Worm (Caenorhabditis elegans) whole organism, midembryonic: Measurements from ENCODE around the gene clec-48.

Experiments used
- T22C8.4 ChIP-seq: fragments of 200-800 bp; sonication (Bioruptor generic); IDR thresholded peaks from 2 replicates; pipeline ENCODE4 v1.3.6; 2022; ENCODE audit warnings: missing genetic modification characterization, missing compliant biosample characterization
- cog-1 ChIP-seq: sonication (generic microtip); optimal IDR thresholded peaks from 2 replicates; lab custom pipeline; 2016; ENCODE audit warnings: missing genetic modification characterization, missing compliant biosample characterization
- flt-1 ChIP-seq: fragments of 200-800 bp; sonication (Bioruptor generic); IDR thresholded peaks from 2 replicates; pipeline ENCODE4 v1.3.6; 2022; ENCODE audit warnings: missing genetic modification characterization, missing compliant biosample characterization
- klf-2 ChIP-seq: fragments of 200-800 bp; sonication (Bioruptor generic); conservative IDR thresholded peaks from 2 replicates; pipeline ENCODE4 v1.3.6; 2022; ENCODE audit warnings: missing genetic modification reagents, missing genetic modification characterization, missing compliant biosample characterization
- med-1 ChIP-seq: sonication (generic microtip); optimal IDR thresholded peaks from 2 replicates; lab custom pipeline; 2017; ENCODE audit warnings: missing genetic modification characterization, mild to moderate bottlenecking, missing compliant biosample characterization, antibody characterized with exemption, missing genetic modification reagents; ENCODE audit not compliant: insufficient read depth
- ref-1 ChIP-seq: fragments of 200-800 bp; sonication (Bioruptor generic); conservative IDR thresholded peaks from 2 replicates; pipeline ENCODE4 v1.3.6; 2022; ENCODE audit warnings: missing genetic modification reagents, missing genetic modification characterization, missing compliant biosample characterization
- tab-1 ChIP-seq: fragments of 200-800 bp; sonication (Bioruptor generic); IDR thresholded peaks from 2 replicates; pipeline ENCODE4 v1.3.6; 2022; ENCODE audit warnings: missing genetic modification characterization, missing compliant biosample characterization
- ztf-23 ChIP-seq: fragments of 200-800 bp; sonication (Bioruptor generic); IDR thresholded peaks from 2 replicates; pipeline ENCODE4 v1.3.6; 2022; ENCODE audit warnings: missing genetic modification reagents, missing genetic modification characterization, missing compliant biosample characterization
- ztf-29 ChIP-seq: fragments of 200-800 bp; sonication (Bioruptor generic); IDR thresholded peaks from 2 replicates; pipeline ENCODE4 v1.3.6; 2022; ENCODE audit warnings: missing genetic modification reagents, missing genetic modification characterization, missing compliant biosample characterization

The clec-48 gene

DNA sequence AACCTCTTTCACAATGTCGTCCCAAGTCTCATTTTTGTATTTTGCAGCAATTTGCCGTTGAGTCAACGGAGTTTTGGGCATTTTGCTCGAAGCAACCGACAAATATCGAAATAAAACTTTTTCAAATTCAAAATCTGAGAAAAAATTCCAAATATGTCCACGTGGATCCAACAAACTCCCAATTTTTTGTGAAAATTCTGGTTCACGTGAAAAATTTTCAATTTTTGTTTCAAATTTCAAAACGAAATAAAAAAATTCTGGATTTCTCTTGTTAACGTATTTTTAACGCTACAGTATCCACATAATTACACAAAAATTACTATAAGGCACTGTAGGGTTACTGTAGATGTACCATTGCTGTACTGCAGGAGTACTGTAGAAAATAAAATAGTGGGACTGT, 3.4 kb downstream of the clec-48 start, which contains the start of gene C14A6.13:
C14A6.13 (minus strand) TSS at position 101 of the 400 bp plus-strand sequence.
- TF ChIP-seq ztf-29 (GFP tag; lab: Robert Waterston, UW) (no peak), med-1 (GFP tag; lab: Kevin White, UChicago) (no peak), klf-2 (no peak), cog-1 (no peak), T22C8.4 (GFP tag; lab: Robert Waterston, UW) (no peak), ref-1 (no peak), flt-1 (GFP tag; lab: Robert Waterston, UW) (no peak), tab-1 (no peak), ztf-23 (GFP tag; lab: Robert Waterston, UW) (no peak)

ce11 chrV:18162568-18162967, 4.7 kb downstream of the clec-48 start, which contains the start of gene C14A6.12:
TSS of gene C14A6.12 (minus strand) at chrV:18162668.
- no peak for TF ChIP-seq klf-2
- TF ChIP-seq T22C8.4 (GFP tag; lab: Robert Waterston, UW) = no peak
- TF ChIP-seq ztf-23 (GFP tag; lab: Robert Waterston, UW) = no peak
- no peak for TF ChIP-seq flt-1 (GFP tag; lab: Robert Waterston, UW)
- no peak for TF ChIP-seq tab-1
- TF ChIP-seq ref-1 = no peak
- no peak for TF ChIP-seq cog-1
- TF ChIP-seq med-1 (GFP tag; lab: Kevin White, UChicago) = no peak
- no peak for TF ChIP-seq ztf-29 (GFP tag; lab: Robert Waterston, UW)

DNA sequence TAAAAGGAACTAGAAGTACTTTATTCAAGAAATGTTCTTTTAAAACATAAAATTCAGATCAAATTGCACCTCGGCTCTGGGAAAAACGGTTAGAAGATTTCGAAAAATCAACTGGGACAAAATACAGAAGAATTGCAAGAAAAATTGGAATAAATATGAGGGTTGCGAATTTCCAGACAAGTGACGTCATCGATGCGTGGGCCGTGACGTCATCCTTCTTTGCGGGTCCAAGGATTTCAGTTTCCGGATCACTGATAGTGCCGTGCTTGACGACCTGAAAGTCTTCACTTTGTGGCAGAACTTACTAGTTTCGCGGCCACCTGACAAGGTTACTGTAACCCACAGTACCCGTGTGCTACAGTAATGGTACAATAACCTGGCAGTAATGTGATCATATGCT, 5.6 kb downstream of the clec-48 start:
- TF ChIP-seq ref-1 = no peak
- TF ChIP-seq ztf-29 (GFP tag; lab: Robert Waterston, UW) = no peak
- TF ChIP-seq ztf-23 (GFP tag; lab: Robert Waterston, UW) = no peak
- TF ChIP-seq cog-1 = no peak
- TF ChIP-seq T22C8.4 (GFP tag; lab: Robert Waterston, UW) = no peak
- TF ChIP-seq flt-1 (GFP tag; lab: Robert Waterston, UW) = no peak

DNA sequence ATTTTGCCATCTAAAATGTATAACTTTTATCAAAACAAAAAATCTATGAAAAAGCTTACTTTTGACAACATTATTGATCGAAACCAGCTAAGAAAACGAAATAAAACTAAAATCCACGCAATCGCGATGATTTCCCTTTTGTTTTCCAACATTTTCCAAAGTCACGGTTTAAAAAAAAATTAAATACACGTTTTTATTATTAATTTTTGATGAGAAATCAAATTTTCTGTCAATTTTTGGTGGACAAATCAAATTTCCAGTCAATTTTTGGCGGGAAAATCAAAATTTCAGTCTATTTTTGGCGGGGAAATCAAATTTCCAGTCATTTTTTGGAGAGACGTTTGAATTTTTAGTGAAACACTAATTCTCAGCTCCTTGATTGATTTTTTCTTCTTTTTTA, 6.9 kb downstream of the clec-48 start, which contains the start of gene C14A6.5:
C14A6.5 (minus strand) TSS at position 101 of the 400 bp plus-strand sequence.
- TF ChIP-seq klf-2 (no peak), flt-1 (GFP tag; lab: Robert Waterston, UW) (no peak), ztf-29 (GFP tag; lab: Robert Waterston, UW) (no peak), ref-1 (no peak), med-1 (GFP tag; lab: Kevin White, UChicago) (no peak), tab-1 (no peak), ztf-23 (GFP tag; lab: Robert Waterston, UW) (no peak), T22C8.4 (GFP tag; lab: Robert Waterston, UW) (no peak), cog-1 (no peak)

- TF ChIP-seq flt-1 (GFP tag; lab: Robert Waterston, UW) (no peak), T22C8.4 (GFP tag; lab: Robert Waterston, UW) (no peak), ztf-29 (GFP tag; lab: Robert Waterston, UW) (no peak), cog-1 (no peak), klf-2 (no peak), tab-1 (no peak), med-1 (GFP tag; lab: Kevin White, UChicago) (no peak), ref-1 (no peak)
These were observed 9.3 kb downstream of the clec-48 start, which contains the start of gene C14A6.6 for ce11 chrV:18167161-18167560. TSS of gene C14A6.6 (minus strand) at chrV:18167261.

ce11 chrV:18168266-18168665, 10.4 kb downstream of the clec-48 start, which contains the start of gene C14A6.7:
TSS of gene C14A6.7 (minus strand) at chrV:18168366.
- TF ChIP-seq tab-1 = no peak
- TF ChIP-seq ztf-29 (GFP tag; lab: Robert Waterston, UW) = no peak
- TF ChIP-seq cog-1 = no peak
- TF ChIP-seq flt-1 (GFP tag; lab: Robert Waterston, UW) = no peak
- no peak for TF ChIP-seq med-1 (GFP tag; lab: Kevin White, UChicago)
- TF ChIP-seq ref-1 = no peak
- no peak for TF ChIP-seq T22C8.4 (GFP tag; lab: Robert Waterston, UW)
- no peak for TF ChIP-seq klf-2
- TF ChIP-seq ztf-23 (GFP tag; lab: Robert Waterston, UW) = no peak

ce11 chrV:18171568-18171967, 13.7 kb downstream of the clec-48 start, which contains the start of gene C14A6.8:
TSS of gene C14A6.8 (minus strand) at chrV:18171668.
- TF ChIP-seq med-1 (GFP tag; lab: Kevin White, UChicago) (no peak), flt-1 (GFP tag; lab: Robert Waterston, UW) (no peak), ztf-23 (GFP tag; lab: Robert Waterston, UW) (no peak), ztf-29 (GFP tag; lab: Robert Waterston, UW) (no peak), ref-1 (no peak), cog-1 (no peak), klf-2 (no peak), tab-1 (no peak), T22C8.4 (GFP tag; lab: Robert Waterston, UW) (no peak)

ce11 chrV:18174951-18175350, 17.1 kb downstream of the clec-48 start:
- 0 out of 2 replicates have a peak, but pooled peaks have one; percentile 28 for TF ChIP-seq T22C8.4 (GFP tag; lab: Robert Waterston, UW)
- TF ChIP-seq ztf-23 (GFP tag; lab: Robert Waterston, UW) = 0 out of 2 replicates have a peak, but pooled peaks have one; percentile 47

- TF ChIP-seq ref-1 (no peak), flt-1 (GFP tag; lab: Robert Waterston, UW) (no peak), klf-2 (no peak), ztf-23 (GFP tag; lab: Robert Waterston, UW) (no peak), ztf-29 (GFP tag; lab: Robert Waterston, UW) (no peak), T22C8.4 (GFP tag; lab: Robert Waterston, UW) (no peak), med-1 (GFP tag; lab: Kevin White, UChicago) (no peak), tab-1 (no peak)
These were observed 20.8 kb downstream of the clec-48 start, which contains the start of gene C31G12.4 for ce11 chrV:18178659-18179058. TSS of gene C31G12.4 (minus strand) at chrV:18178759.

DNA sequence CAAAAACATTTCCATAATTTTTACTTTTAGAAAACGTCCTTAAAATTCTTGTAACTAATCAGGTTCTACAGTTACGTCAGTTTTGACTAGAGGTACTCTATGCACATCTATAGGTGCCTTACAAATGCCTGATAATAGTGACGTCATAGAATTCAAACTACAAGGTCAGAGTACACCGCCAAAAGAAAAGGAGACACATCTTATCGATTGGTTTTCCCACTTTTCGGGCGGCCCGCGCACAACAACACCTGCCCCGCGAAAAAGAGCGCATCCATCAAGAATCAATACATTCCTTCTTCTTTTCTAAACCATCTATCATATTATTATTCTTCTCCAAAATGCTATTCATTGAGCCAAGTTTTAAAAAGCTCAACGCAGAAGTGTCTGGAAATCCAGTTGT, 21.8 kb downstream of the clec-48 start, which contains the start of gene C31G12.1:
C31G12.1 (plus strand) TSS at position 301 of the 400 bp plus-strand sequence.
- TF ChIP-seq tab-1 (no peak), ztf-29 (GFP tag; lab: Robert Waterston, UW) (no peak), cog-1 (no peak), med-1 (GFP tag; lab: Kevin White, UChicago) (no peak), ztf-23 (GFP tag; lab: Robert Waterston, UW) (no peak), T22C8.4 (GFP tag; lab: Robert Waterston, UW) (no peak), flt-1 (GFP tag; lab: Robert Waterston, UW) (no peak), ref-1 (no peak), klf-2 (no peak)
